Fruit fly (Drosophila melanogaster): Measurements from ENCODE around the gene CG8500.

The CG8500 gene

DNA sequence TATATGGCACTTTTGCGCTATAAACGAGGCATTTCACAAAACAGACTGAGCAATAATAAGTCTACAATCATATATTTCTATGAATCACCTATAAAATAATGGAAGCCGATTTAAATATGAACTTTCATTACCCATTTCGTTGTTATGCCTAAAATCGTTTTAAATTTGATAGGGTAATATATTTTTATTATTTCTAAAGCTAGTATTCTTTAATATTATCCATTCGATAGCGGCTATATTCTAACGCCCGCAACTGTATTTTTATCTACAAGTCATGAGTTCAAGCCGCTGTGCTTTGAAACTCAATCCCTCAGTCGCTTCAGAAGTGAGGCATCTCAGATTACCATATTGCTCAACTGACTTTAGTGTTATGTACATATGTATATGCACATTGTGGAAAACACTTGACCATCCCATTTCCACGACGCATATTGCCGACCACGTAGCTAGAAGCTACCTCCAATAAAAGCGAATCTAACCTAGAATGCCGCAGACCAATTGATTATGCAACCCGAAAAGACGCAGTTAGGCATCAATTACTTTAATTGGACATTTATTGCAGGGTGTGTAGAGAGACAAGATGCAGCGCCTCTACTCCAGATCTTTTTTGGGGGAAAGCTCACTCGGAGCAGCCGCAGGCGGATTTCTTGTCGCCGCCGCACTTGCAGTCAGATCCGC is 1.1 kb upstream of the CG8500 start:
- TF ChIP-seq Hnf4 (GFP tag; optimal IDR thresholded peaks at IDR 0.05): peak; percentile 33
- TF ChIP-seq brk (GFP tag; optimal IDR thresholded peaks at IDR 0.05): no peak
- TF ChIP-seq CrebA (GFP tag; optimal IDR thresholded peaks at IDR 0.05; ENCODE audit: borderline replicate concordance): no peak

DNA sequence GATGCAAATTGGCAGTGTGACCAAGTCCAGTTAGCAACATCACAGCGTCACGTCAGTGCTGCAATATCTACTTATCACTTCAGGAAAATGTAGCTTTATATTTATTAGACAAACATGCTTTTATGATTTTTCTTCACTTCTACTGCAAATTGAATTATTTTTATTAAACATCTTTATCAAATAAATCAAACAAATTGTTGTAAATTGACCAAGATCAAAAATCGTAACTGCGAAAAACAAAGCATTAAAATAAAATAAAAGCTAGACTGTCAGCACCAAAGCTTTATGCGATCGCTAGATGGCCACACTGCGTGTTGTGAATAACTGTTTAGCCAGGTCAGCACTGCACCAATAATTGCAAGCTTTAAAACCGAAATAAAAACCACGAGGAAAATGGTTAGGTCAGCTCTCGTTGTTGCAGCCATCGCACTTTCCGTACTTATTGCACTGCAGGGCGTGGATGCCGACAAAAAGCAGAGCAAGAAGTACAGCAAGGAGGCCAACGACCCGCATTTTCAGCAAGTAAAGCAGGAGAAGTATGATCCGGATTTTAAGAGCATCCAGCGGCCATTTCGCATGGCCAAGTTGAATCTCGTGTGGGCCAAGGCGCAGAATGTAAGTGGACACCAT is 6.8 kb downstream of the CG8500 start, which contains the start of the genes CG12945 and CG8507:
Gene CG12945 (minus strand): TSS at position 45 of the 630 bp plus-strand sequence.
Gene CG8507 (plus strand): TSS at position 307 of the 630 bp plus-strand sequence.
- TF ChIP-seq rgr (GFP tag; optimal IDR thresholded peaks at IDR 0.05) (no peak), Hnf4 (GFP tag; optimal IDR thresholded peaks at IDR 0.05) (no peak), Rel (GFP tag; optimal IDR thresholded peaks at IDR 0.05) (no peak), Rel (tag; optimal IDR thresholded peaks at IDR 0.05) (peak; percentile 94), Jra (GFP tag; optimal IDR thresholded peaks at IDR 0.05) (peak; percentile 37), sv (GFP tag; optimal IDR thresholded peaks at IDR 0.05) (peak; percentile 43), HLH106 (tag; optimal IDR thresholded peaks at IDR 0.05) (peak; percentile 76), Myc (optimal IDR thresholded peaks at IDR 0.05) (peak; percentile 92), foxo (GFP tag; optimal IDR thresholded peaks at IDR 0.05) (peak in 1 of 2 experiments; percentile 68), OdsH (GFP tag; optimal IDR thresholded peaks at IDR 0.05) (peak; percentile 23), psq (GFP tag; optimal IDR thresholded peaks at IDR 0.05) (peak; percentile 48), br (GFP tag; optimal IDR thresholded peaks at IDR 0.05) (peak; percentile 32), ey (GFP tag; optimal IDR thresholded peaks at IDR 0.05) (peak; percentile 46), CG9705 (GFP tag; optimal IDR thresholded peaks at IDR 0.05) (peak; percentile 52), h (GFP tag; optimal IDR thresholded peaks at IDR 0.05) (peak; percentile 65), Abd-B (GFP tag; optimal IDR thresholded peaks at IDR 0.05) (no peak), Hr83 (GFP tag; optimal IDR thresholded peaks at IDR 0.05; ENCODE audit: poor library complexity, severe bottlenecking) (no peak), Sp1 (GFP tag; optimal IDR thresholded peaks at IDR 0.05) (peak; percentile 68), woc (GFP tag; optimal IDR thresholded peaks at IDR 0.05) (peak; percentile 91), pan (optimal IDR thresholded peaks at IDR 0.05) (no peak)

DNA sequence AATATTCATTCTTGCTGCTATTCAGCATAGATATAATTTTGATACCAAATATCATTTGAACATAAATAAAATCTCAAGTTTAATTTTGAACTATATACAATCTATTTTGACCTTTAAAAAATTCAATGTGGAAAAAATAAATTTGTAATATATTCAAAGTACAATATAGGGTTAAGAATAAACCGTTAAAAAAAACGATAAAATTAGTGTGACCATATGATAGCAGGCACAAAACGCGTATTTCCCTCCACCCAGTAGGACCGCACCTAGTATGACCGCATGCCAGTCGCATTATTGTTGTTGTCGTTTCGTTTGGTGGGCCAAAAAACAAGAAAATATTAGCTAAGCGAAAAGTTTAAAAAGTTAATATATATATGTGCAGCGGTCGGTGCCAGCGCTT is 8.6 kb downstream of the CG8500 start, which contains the start of gene CG8516:
Gene CG8516 (plus strand): TSS at position 278 of the 400 bp plus-strand sequence.
- TF ChIP-seq ey (GFP tag; optimal IDR thresholded peaks at IDR 0.05) (no peak), h (GFP tag; optimal IDR thresholded peaks at IDR 0.05) (peak; percentile 29), Sp1 (GFP tag; optimal IDR thresholded peaks at IDR 0.05) (peak; percentile 11), Rel (GFP tag; optimal IDR thresholded peaks at IDR 0.05) (no peak), Rel (tag; optimal IDR thresholded peaks at IDR 0.05) (peak; percentile 41), sv (GFP tag; optimal IDR thresholded peaks at IDR 0.05) (peak; percentile 11), foxo (GFP tag; optimal IDR thresholded peaks at IDR 0.05) (peak in 1 of 2 experiments; percentile 29), HLH106 (tag; optimal IDR thresholded peaks at IDR 0.05) (peak; percentile 19), woc (GFP tag; optimal IDR thresholded peaks at IDR 0.05) (peak; percentile 24), sage (GFP tag; optimal IDR thresholded peaks at IDR 0.05) (no peak), Hnf4 (GFP tag; optimal IDR thresholded peaks at IDR 0.05) (no peak)

dm6 chr3R:9800644-9801330 is 16.3 kb downstream of the CG8500 start, which contains the start of the genes CG9467 and CG8526:
Gene CG9467, minus strand, starts transcription at chr3R:9801026.
Gene CG8526, plus strand, starts transcription at chr3R:9801280.
- TF ChIP-seq ey (GFP tag; optimal IDR thresholded peaks at IDR 0.05): peak; percentile 57
- no peak for TF ChIP-seq Dfd (GFP tag; optimal IDR thresholded peaks at IDR 0.05)
- TF ChIP-seq Hr83 (GFP tag; optimal IDR thresholded peaks at IDR 0.05; ENCODE audit: poor library complexity, severe bottlenecking): no peak
- TF ChIP-seq GATAd (GFP tag; optimal IDR thresholded peaks at IDR 0.05): no peak
- peak; percentile 60 for TF ChIP-seq CG9705 (GFP tag; optimal IDR thresholded peaks at IDR 0.05)
- TF ChIP-seq usp (GFP tag; optimal IDR thresholded peaks at IDR 0.05): no peak
- no peak for TF ChIP-seq N (GFP tag; optimal IDR thresholded peaks at IDR 0.05)
- no peak for TF ChIP-seq brk (GFP tag; optimal IDR thresholded peaks at IDR 0.05)
- no peak for TF ChIP-seq CG32264 (GFP tag; optimal IDR thresholded peaks at IDR 0.05)
- peak in 1 of 2 experiments; percentile 79 for TF ChIP-seq foxo (GFP tag; optimal IDR thresholded peaks at IDR 0.05)
- no peak for TF ChIP-seq tai (GFP tag; optimal IDR thresholded peaks at IDR 0.05)
- peak; percentile 74 for TF ChIP-seq rgr (GFP tag; optimal IDR thresholded peaks at IDR 0.05)
- TF ChIP-seq woc (GFP tag; optimal IDR thresholded peaks at IDR 0.05): peak; percentile 82
- TF ChIP-seq psq (GFP tag; optimal IDR thresholded peaks at IDR 0.05): peak; percentile 38
- TF ChIP-seq fru (GFP tag; optimal IDR thresholded peaks at IDR 0.05): peak; percentile 55
- peak; percentile 59 for TF ChIP-seq Sp1 (GFP tag; optimal IDR thresholded peaks at IDR 0.05)
- peak; percentile 82 for TF ChIP-seq HLH106 (tag; optimal IDR thresholded peaks at IDR 0.05)
- peak; percentile 55 for TF ChIP-seq Myc (optimal IDR thresholded peaks at IDR 0.05)
- TF ChIP-seq Hr78 (GFP tag; optimal IDR thresholded peaks at IDR 0.05): no peak
- no peak for TF ChIP-seq sage (GFP tag; optimal IDR thresholded peaks at IDR 0.05)
- TF ChIP-seq Rel (GFP tag; optimal IDR thresholded peaks at IDR 0.05): no peak
- TF ChIP-seq Rel (tag; optimal IDR thresholded peaks at IDR 0.05): peak; percentile 64
- peak; percentile 69 for TF ChIP-seq h (GFP tag; optimal IDR thresholded peaks at IDR 0.05)
- TF ChIP-seq sv (GFP tag; optimal IDR thresholded peaks at IDR 0.05): peak; percentile 56
- TF ChIP-seq lola (GFP tag; optimal IDR thresholded peaks at IDR 0.05): no peak
- no peak for TF ChIP-seq br (GFP tag; optimal IDR thresholded peaks at IDR 0.05)
- TF ChIP-seq OdsH (GFP tag; optimal IDR thresholded peaks at IDR 0.05): peak; percentile 54
- TF ChIP-seq Vsx2 (GFP tag; optimal IDR thresholded peaks at IDR 0.05; ENCODE audit: partially characterized antibody): no peak
- no peak for TF ChIP-seq Dif (GFP tag; optimal IDR thresholded peaks at IDR 0.05; ENCODE audit: partially characterized antibody)
- no peak for TF ChIP-seq dl (GFP tag; optimal IDR thresholded peaks at IDR 0.05; ENCODE audit: insufficient read depth in 1 of 2, partially characterized antibody in 2 of 2)
- TF ChIP-seq Jra (GFP tag; optimal IDR thresholded peaks at IDR 0.05): peak; percentile 24
